Worm (Caenorhabditis elegans): ENCODE data around the gene C50B6.9.

DNA sequence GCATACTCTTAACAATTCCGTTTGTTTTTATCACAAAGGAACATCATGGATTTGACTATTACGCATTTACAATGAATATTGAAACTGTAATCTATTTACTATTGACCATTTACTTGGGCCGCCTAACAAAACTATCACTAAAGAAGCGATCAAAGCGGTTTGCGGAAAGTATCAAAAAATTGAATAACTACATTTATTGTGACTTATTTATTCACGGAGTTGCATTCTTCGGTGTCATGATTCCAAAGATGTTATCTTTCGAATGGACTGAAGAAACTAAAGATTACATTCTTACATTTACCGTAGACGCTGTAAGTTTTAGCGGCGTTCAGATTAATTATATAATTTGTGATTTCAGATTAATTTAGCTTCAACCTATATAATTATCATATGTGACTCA is 28.1 kb downstream of the C50B6.9 start:
- TF ChIP-seq pha-4 (tag; optimal IDR thresholded peaks at IDR 0.05) (no peak), lin-11 (tag; optimal IDR thresholded peaks at IDR 0.05) (no peak), unc-86 (tag; optimal IDR thresholded peaks at IDR 0.05) (no peak), ceh-30 (tag; optimal IDR thresholded peaks at IDR 0.05) (no peak), unc-55 (GFP tag; optimal IDR thresholded peaks at IDR 0.05) (no peak), ama-1 (optimal IDR thresholded peaks at IDR 0.05) (no peak)

Measured in whole organism, late embryonic.